Fruit fly (Drosophila melanogaster) whole organism, embryonic: ENCODE data around the gene CG14367.
A peak's percentile ranks its signal among the peaks of the same experiment; 100 is the strongest.

ENCODE experiments used
- CG10431 ChIP-seq: fragments of 200-800 bp; sonication (Bioruptor generic); optimal IDR thresholded peaks from 3 replicates; lab custom pipeline; 2018; ENCODE audit warnings: missing biosample characterization, mild to moderate bottlenecking, missing genetic modification characterization
- CG10565 ChIP-seq: fragments of 200-800 bp; sonication (Bioruptor generic); optimal IDR thresholded peaks from 3 replicates; lab custom pipeline; 2016; ENCODE audit warnings: missing biosample characterization, mild to moderate bottlenecking, missing genetic modification characterization
- CG12744 ChIP-seq: fragments of 200-800 bp; sonication (Bioruptor generic); optimal IDR thresholded peaks from 2 replicates; lab custom pipeline; 2016; ENCODE audit warnings: missing biosample characterization, missing genetic modification characterization
- CG14050 ChIP-seq: fragments of 200-800 bp; sonication (Bioruptor generic); IDR thresholded peaks from 3 replicates; pipeline ENCODE4 v1.3.6; 2022; ENCODE audit warnings: missing biosample characterization, missing genetic modification characterization
- CG15514 ChIP-seq: fragments of 200-800 bp; sonication (Bioruptor generic); optimal IDR thresholded peaks from 3 replicates; lab custom pipeline; 2017; ENCODE audit warnings: missing biosample characterization, missing genetic modification characterization, mild to moderate bottlenecking, moderate library complexity, missing genetic modification reagents
- CG2199 ChIP-seq: fragments of 200-800 bp; sonication (Bioruptor generic); IDR thresholded peaks from 3 replicates; pipeline ENCODE4 v1.3.6; 2022; ENCODE audit warnings: missing biosample characterization, missing genetic modification characterization
- CG2875 ChIP-seq: fragments of 200-800 bp; sonication (Bioruptor generic); optimal IDR thresholded peaks from 2 replicates; lab custom pipeline; 2017; ENCODE audit warnings: missing biosample characterization, mild to moderate bottlenecking, missing genetic modification characterization, missing genetic modification reagents
- CG4328 ChIP-seq: fragments of 200-800 bp; sonication (Bioruptor generic); optimal IDR thresholded peaks from 3 replicates; lab custom pipeline; 2017; ENCODE audit warnings: missing biosample characterization, missing genetic modification reagents, missing genetic modification characterization
- CG4424 ChIP-seq: fragments of 200-800 bp; sonication (Bioruptor generic); optimal IDR thresholded peaks from 3 replicates; lab custom pipeline; 2016; ENCODE audit warnings: missing biosample characterization, missing genetic modification characterization
- CG6689 ChIP-seq: fragments of 200-800 bp; sonication (Bioruptor generic); IDR thresholded peaks from 2 replicates; pipeline ENCODE4 v1.3.6; 2022; ENCODE audit warnings: missing biosample characterization, missing genetic modification characterization
- CG6765 ChIP-seq: fragments of 200-800 bp; sonication (Bioruptor generic); optimal IDR thresholded peaks from 3 replicates; lab custom pipeline; 2017; ENCODE audit warnings: missing biosample characterization, mild to moderate bottlenecking, missing genetic modification characterization
- CG9437 ChIP-seq: fragments of 200-800 bp; sonication (Bioruptor generic); optimal IDR thresholded peaks from 2 replicates; lab custom pipeline; 2018; ENCODE audit warnings: missing biosample characterization, mild to moderate bottlenecking, missing genetic modification characterization
- CG9609 ChIP-seq: fragments of 200-800 bp; sonication (Bioruptor generic); optimal IDR thresholded peaks from 3 replicates; lab custom pipeline; 2016; ENCODE audit warnings: missing biosample characterization, missing genetic modification characterization
- CHES-1-like ChIP-seq: fragments of 200-800 bp; sonication (Bioruptor generic); optimal IDR thresholded peaks from 2 replicates; lab custom pipeline; 2016; ENCODE audit warnings: missing biosample characterization, missing genetic modification characterization
- CTCF ChIP-seq: fragments of 200-800 bp; sonication (Bioruptor generic); optimal IDR thresholded peaks from 2 replicates; lab custom pipeline; 2017; ENCODE audit warnings: missing biosample characterization, mild to moderate bottlenecking, missing genetic modification characterization, moderate library complexity
- Doc2 ChIP-seq: fragments of 200-800 bp; sonication (Bioruptor generic); IDR thresholded peaks from 2 replicates; pipeline ENCODE4 v1.3.6; 2022; ENCODE audit warnings: missing biosample characterization, missing genetic modification characterization
- GATAe ChIP-seq: fragments of 200-800 bp; sonication (Bioruptor generic); conservative IDR thresholded peaks from 2 replicates; pipeline ENCODE4 v1.3.6; 2022; ENCODE audit warnings: missing biosample characterization, missing genetic modification characterization
- Kr ChIP-seq: fragments of 200-800 bp; sonication (Bioruptor generic); optimal IDR thresholded peaks from 2 replicates; lab custom pipeline; 2017; ENCODE audit warnings: missing biosample characterization, mild to moderate bottlenecking, missing genetic modification characterization
- MESR4 ChIP-seq: fragments of 200-800 bp; sonication (Bioruptor generic); optimal IDR thresholded peaks from 2 replicates; lab custom pipeline; 2018; ENCODE audit warnings: missing biosample characterization, mild to moderate bottlenecking, missing genetic modification characterization, moderate library complexity
- Med ChIP-seq: fragments of 200-800 bp; sonication (Bioruptor generic); peaks from one replicate; lab custom pipeline; 2016; ENCODE audit warnings: missing biosample characterization, missing genetic modification characterization, mild to moderate bottlenecking, inconsistent platforms, moderate library complexity
- Neu2 ChIP-seq: fragments of 200-800 bp; sonication (Bioruptor generic); optimal IDR thresholded peaks from 3 replicates; lab custom pipeline; 2016; ENCODE audit warnings: missing biosample characterization, missing genetic modification characterization, borderline replicate concordance
- Ptx1 ChIP-seq: fragments of 200-800 bp; sonication (Bioruptor generic); IDR thresholded peaks from 2 replicates; pipeline ENCODE4 v1.3.6; 2022; ENCODE audit warnings: missing biosample characterization, missing genetic modification characterization
- Spps ChIP-seq: fragments of 200-800 bp; sonication (Bioruptor generic); optimal IDR thresholded peaks from 2 replicates; lab custom pipeline; 2018; ENCODE audit warnings: missing biosample characterization, mild to moderate bottlenecking, missing genetic modification characterization
- Stat92E ChIP-seq, 3 experiments: fragments of >200 bp in 2 of 3; fragments of 200-800 bp in 1 of 3; sonication (Bioruptor generic) in 1 of 3; optimal IDR thresholded peaks; 2 replicates each; lab custom pipeline; 2017 to 2019; ENCODE audit warnings: missing biosample characterization in 3 of 3, missing genetic modification characterization in 3 of 3, mild to moderate bottlenecking in 1 of 3, moderate library complexity in 1 of 3
- ara ChIP-seq: fragments of 200-800 bp; sonication (Bioruptor generic); IDR thresholded peaks from 2 replicates; pipeline ENCODE4 v1.3.6; 2022; ENCODE audit warnings: missing biosample characterization, missing genetic modification characterization
- bsh ChIP-seq, 2 experiments: fragments of 200-800 bp; sonication (Bioruptor generic); optimal IDR thresholded peaks; 2 replicates each; lab custom pipeline; 2017 to 2018; ENCODE audit warnings: mild to moderate bottlenecking in 2 of 2, missing biosample characterization in 2 of 2, missing genetic modification characterization in 2 of 2, moderate library complexity in 1 of 2
- chinmo ChIP-seq: fragments of 200-800 bp; sonication (Bioruptor generic); IDR thresholded peaks from 4 replicates; pipeline ENCODE4 v1.3.6; 2022; ENCODE audit warnings: missing biosample characterization, missing genetic modification characterization; ENCODE audit not compliant: partially characterized antibody
- crc ChIP-seq: fragments of 200-800 bp; sonication (Bioruptor generic); optimal IDR thresholded peaks from 2 replicates; lab custom pipeline; 2016; ENCODE audit warnings: missing biosample characterization, missing genetic modification characterization
- crol ChIP-seq: fragments of 200-800 bp; sonication (Bioruptor generic); IDR thresholded peaks from 2 replicates; pipeline ENCODE4 v1.3.6; 2022; ENCODE audit warnings: missing biosample characterization, missing genetic modification characterization
- dan ChIP-seq: fragments of 200-800 bp; sonication (Bioruptor generic); IDR thresholded peaks from 2 replicates; pipeline ENCODE4 v1.3.6; 2022; ENCODE audit warnings: missing biosample characterization, missing genetic modification characterization
- dmrt99B ChIP-seq: fragments of 200-800 bp; sonication (Bioruptor generic); optimal IDR thresholded peaks from 2 replicates; lab custom pipeline; 2018; ENCODE audit warnings: missing biosample characterization, mild to moderate bottlenecking, missing genetic modification characterization, moderate library complexity
- dysf ChIP-seq: fragments of 200-800 bp; sonication (Bioruptor generic); IDR thresholded peaks from 3 replicates; pipeline ENCODE4 v1.3.6; 2022; ENCODE audit warnings: missing biosample characterization, missing genetic modification characterization
- fd3F ChIP-seq: fragments of 200-800 bp; sonication (Bioruptor generic); optimal IDR thresholded peaks from 2 replicates; lab custom pipeline; 2018; ENCODE audit warnings: missing biosample characterization, mild to moderate bottlenecking, missing genetic modification characterization, moderate library complexity
- ham ChIP-seq: fragments of 200-800 bp; sonication (Bioruptor generic); IDR thresholded peaks from 2 replicates; pipeline ENCODE4 v1.3.6; 2022; ENCODE audit warnings: missing biosample characterization, missing genetic modification characterization
- hb ChIP-seq: fragments of 200-800 bp; sonication (Bioruptor generic); IDR thresholded peaks from 3 replicates; pipeline ENCODE4 v1.3.6; 2022; ENCODE audit warnings: missing biosample characterization, missing genetic modification characterization; ENCODE audit not compliant: partially characterized antibody
- mam ChIP-seq: fragments of 200-800 bp; sonication (Bioruptor generic); optimal IDR thresholded peaks from 3 replicates; lab custom pipeline; 2016; ENCODE audit warnings: missing biosample characterization, missing genetic modification characterization
- pfk ChIP-seq: fragments of 200-800 bp; sonication (Bioruptor generic); optimal IDR thresholded peaks from 2 replicates; lab custom pipeline; 2018; ENCODE audit warnings: missing biosample characterization, mild to moderate bottlenecking, missing genetic modification characterization, moderate library complexity
- sens ChIP-seq: fragments of 200-800 bp; sonication (Bioruptor generic); peaks from one replicate; lab custom pipeline; 2016; ENCODE audit warnings: missing biosample characterization, missing genetic modification characterization
- sim ChIP-seq: fragments of 200-800 bp; sonication (Bioruptor generic); IDR thresholded peaks from 2 replicates; pipeline ENCODE4 v1.3.6; 2022; ENCODE audit warnings: missing biosample characterization, missing genetic modification characterization
- tgo ChIP-seq: fragments of 200-800 bp; sonication (Bioruptor generic); IDR thresholded peaks from 3 replicates; pipeline ENCODE4 v1.3.6; 2022; ENCODE audit warnings: missing biosample characterization, missing genetic modification characterization
- twi ChIP-seq: fragments of 200-800 bp; optimal IDR thresholded peaks from 2 replicates; lab custom pipeline; 2019; ENCODE audit warnings: missing biosample characterization, mild to moderate bottlenecking, missing genetic modification characterization, moderate library complexity

The CG14367 gene

dm6 chr3R:13716827-13717226 is 23.0 kb downstream of the CG14367 start (continued):
- TF ChIP-seq dmrt99B: peak; percentile 22
- TF ChIP-seq CG6689 (GFP tag; lab: Robert Waterston, UW): peak; percentile 39; the same call in 1 of the 2 replicates
- no peak for TF ChIP-seq CG9609 (GFP tag; lab: Kevin White, UChicago)
- TF ChIP-seq dysf (GFP tag; lab: Robert Waterston, UW): peak; percentile 44; the same call in 1 of the 3 replicates
- TF ChIP-seq Ptx1 (GFP tag; lab: Robert Waterston, UW): peak; percentile 63
- TF ChIP-seq sens (GFP tag; lab: Kevin White, UChicago): peak; percentile 77
- TF ChIP-seq bsh (GFP tag; optimal IDR thresholded peaks at IDR 0.05; lab: Kevin White, UChicago): peak; percentile 30 to 61
- TF ChIP-seq ham (GFP tag; lab: Robert Waterston, UW): no peak
- no peak for TF ChIP-seq tgo (GFP tag; lab: Robert Waterston, UW)
- TF ChIP-seq pfk (GFP tag; lab: Kevin White, UChicago): no peak
- TF ChIP-seq Kr (GFP tag; lab: Kevin White, UChicago): no peak
- no peak for TF ChIP-seq CHES-1-like (GFP tag; lab: Kevin White, UChicago)
- TF ChIP-seq, all 482 proteins: peak for 88

DNA sequence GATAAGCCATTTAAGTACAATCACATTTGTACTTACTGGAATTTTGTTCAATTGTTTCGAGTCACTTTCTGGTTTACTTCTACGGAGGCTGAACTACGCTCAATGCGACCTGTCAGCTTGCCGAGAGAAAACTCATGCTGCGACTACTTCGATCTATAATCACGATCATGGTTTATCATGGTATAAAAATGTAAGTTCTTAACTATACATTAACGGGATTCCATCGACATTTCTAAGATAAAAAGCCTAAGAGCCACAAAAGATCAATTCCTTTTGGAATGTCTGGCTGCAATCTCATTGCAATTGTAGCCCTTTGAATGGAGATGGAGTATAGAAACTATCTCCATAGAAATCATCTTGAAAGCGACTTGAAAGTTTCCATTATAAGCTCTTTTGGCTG is 24.2 kb downstream of the CG14367 start, which contains the start of gene Ubc87F:
Gene Ubc87F, minus strand, starts transcription at position 101 of the 400 bp plus-strand sequence.
- TF ChIP-seq fd3F (GFP tag; lab: Kevin White, UChicago): no peak
- peak; percentile 9 for TF ChIP-seq sens (GFP tag; lab: Kevin White, UChicago)

- TF ChIP-seq MESR4 (GFP tag; lab: Kevin White, UChicago) (no peak), CG9437 (GFP tag; lab: Kevin White, UChicago) (no peak), crc (GFP tag; lab: Kevin White, UChicago) (no peak), Med (GFP tag; lab: Kevin White, UChicago) (peak; percentile 65), mam (GFP tag; lab: Kevin White, UChicago) (no peak), CG6765 (no peak), CG4328 (GFP tag; lab: Kevin White, UChicago) (no peak), CG10431 (GFP tag; lab: Kevin White, UChicago) (no peak), ara (GFP tag; lab: Robert Waterston, UW) (0 out of 2 replicates have a peak, but pooled peaks have one; percentile 10), chinmo (GFP tag; lab: Robert Waterston, UW) (0 out of 4 replicates have a peak, but pooled peaks have one; percentile 32), twi (tag; lab: Kevin White, UChicago) (peak; percentile 98), crol (GFP tag; lab: Robert Waterston, UW) (peak; percentile 28), CG10565 (GFP tag; lab: Kevin White, UChicago) (no peak), Spps (tag; lab: Kevin White, UChicago) (no peak), CG15514 (GFP tag; lab: Kevin White, UChicago) (no peak), CG2199 (peak; percentile 74; the same call in 1 of the 3 replicates), CTCF (GFP tag; lab: Kevin White, UChicago) (no peak), GATAe (GFP tag; lab: Robert Waterston, UW) (no peak), hb (GFP tag; lab: Robert Waterston, UW) (no peak), CG4424 (GFP tag; lab: Kevin White, UChicago) (no peak), CG2875 (GFP tag; lab: Kevin White, UChicago) (no peak), Neu2 (no peak), CG14050 (GFP tag; lab: Robert Waterston, UW) (no peak), Stat92E (GFP tag; optimal IDR thresholded peaks at IDR 0.05; lab: Kevin White, UChicago) (no peak), CG12744 (GFP tag; lab: Kevin White, UChicago) (no peak), dan (GFP tag; lab: Robert Waterston, UW) (no peak), sim (no peak), Doc2 (GFP tag; lab: Robert Waterston, UW) (no peak)
Observed at dm6 chr3R:13719053-13719452, 25.2 kb downstream of the CG14367 start.
